Worm (Caenorhabditis elegans) whole organism, L4 larva: ENCODE data around the gene oig-5.

Experiments used
- R02D3.7 ChIP-seq: fragments of 150-350 bp; sonication (generic microtip); optimal IDR thresholded peaks from 3 replicates; lab custom pipeline; 2014; ENCODE audit warnings: missing biosample characterization, missing genetic modification characterization
- ceh-20 ChIP-seq: fragments of 200-800 bp; sonication (Bioruptor generic); IDR thresholded peaks from 2 replicates; pipeline ENCODE4 v1.3.6; 2022; ENCODE audit warnings: missing genetic modification reagents, missing genetic modification characterization, missing compliant biosample characterization
- ceh-82 ChIP-seq: sonication (generic microtip); optimal IDR thresholded peaks from 2 replicates; lab custom pipeline; 2017; ENCODE audit warnings: missing biosample characterization, missing genetic modification characterization
- duxl-1 ChIP-seq: sonication (generic microtip); optimal IDR thresholded peaks from 2 replicates; lab custom pipeline; 2016; ENCODE audit warnings: mild to moderate bottlenecking, missing genetic modification characterization, moderate library complexity, missing compliant biosample characterization; ENCODE audit not compliant: poor library complexity
- mdl-1 ChIP-seq, 2 experiments: fragments of 150-350 bp in 1 of 2; sonication (generic microtip) in 1 of 2; optimal IDR thresholded peaks; 2 replicates each; lab custom pipeline; 2014 to 2017; ENCODE audit warnings: missing biosample characterization in 2 of 2, missing genetic modification characterization in 2 of 2
- pqm-1 ChIP-seq: sonication (generic microtip); optimal IDR thresholded peaks from 2 replicates; lab custom pipeline; 2017; ENCODE audit warnings: missing biosample characterization, missing genetic modification characterization
- skn-1 ChIP-seq: fragments of 150-350 bp; optimal IDR thresholded peaks from 2 replicates; lab custom pipeline; 2014; ENCODE audit warnings: missing biosample characterization, missing genetic modification characterization
- spr-1 ChIP-seq: sonication (generic microtip); optimal IDR thresholded peaks from 2 replicates; lab custom pipeline; 2016; ENCODE audit warnings: mild to moderate bottlenecking, missing genetic modification characterization, missing compliant biosample characterization
- tra-1 ChIP-seq: fragments of 200-800 bp; sonication (Bioruptor generic); IDR thresholded peaks from 2 replicates; pipeline ENCODE4 v1.3.6; 2022; ENCODE audit warnings: missing genetic modification reagents, missing genetic modification characterization, missing compliant biosample characterization
- unc-62 ChIP-seq, 3 experiments: fragments of 150-350 bp in 1 of 3; sonication (generic microtip); optimal IDR thresholded peaks in 2 of 3; peaks in 1 of 3; 1 replicate in 1 of 3; 2 replicates in 2 of 3; lab custom pipeline; 2014 to 2017; ENCODE audit warnings: missing biosample characterization in 3 of 3, missing genetic modification characterization in 3 of 3, missing genetic modification reagents in 3 of 3, missing genotype in 1 of 3
- ztf-11 ChIP-seq: fragments of 150-350 bp; optimal IDR thresholded peaks from 2 replicates; lab custom pipeline; 2014; ENCODE audit warnings: missing biosample characterization, missing genetic modification characterization

ce11 chrIV:14829026-14829425, 22.0 kb downstream of the oig-5 start, which contains the start of gene hhat-2:
- TF ChIP-seq ceh-82 (tag; lab: Kevin White, UChicago) (no peak), unc-62 (GFP tag; optimal IDR thresholded peaks at IDR 0.05 in 1 of 2; lab: Kevin White, UChicago) (no peak), unc-62 (tag; optimal IDR thresholded peaks at IDR 0.05; lab: Kevin White, UChicago) (no peak), tra-1 (GFP tag; lab: Robert Waterston, UW) (no peak), ztf-11 (tag; lab: Kevin White, UChicago) (no peak), duxl-1 (tag; lab: Kevin White, UChicago) (no peak), spr-1 (tag; lab: Kevin White, UChicago) (no peak), ceh-20 (GFP tag; lab: Robert Waterston, UW) (no peak), mdl-1 (tag; optimal IDR thresholded peaks at IDR 0.05; lab: Kevin White, UChicago) (no peak), pqm-1 (no peak), R02D3.7 (tag; lab: Kevin White, UChicago) (no peak), skn-1 (no peak)
